Worm (Caenorhabditis elegans): ENCODE data around the gene arf-1.
A peak's percentile ranks its signal among the peaks of the same experiment; 100 is the strongest.

Gene arf-1

ce11 chrIII:5730041-5730440 is 15.4 kb downstream of the arf-1 start:
- TF ChIP-seq sdz-12 (GFP tag; optimal IDR thresholded peaks at IDR 0.05) (no peak), aha-1 (tag) (peak; percentile 28), unc-62 (GFP tag; optimal IDR thresholded peaks at IDR 0.05 in 1 of 2) (peak in 1 of 2 experiments; percentile 28), unc-62 (tag; optimal IDR thresholded peaks at IDR 0.05) (no peak)

ce11 chrIII:5730980-5731636 is 16.4 kb downstream of the arf-1 start, which contains the start of the genes B0244.9 and B0244.7:
Gene B0244.9 (minus strand): TSS chrIII:5731030.
Gene B0244.7 (plus strand): TSS chrIII:5731501.
- TF ChIP-seq nhr-28 (tag; optimal IDR thresholded peaks at IDR 0.05), result peak; percentile 62
- TF ChIP-seq lin-1 (GFP tag; IDR thresholded peaks at IDR 0.05), result no peak
- TF ChIP-seq pqm-1 (tag; optimal IDR thresholded peaks at IDR 0.05), result peak; percentile 56

- peak; percentile 37 for TF ChIP-seq nhr-28 (tag; optimal IDR thresholded peaks at IDR 0.05)
- no peak for TF ChIP-seq lin-29 (GFP tag; IDR thresholded peaks at IDR 0.05)
These were observed 18.2 kb downstream of the arf-1 start, which contains the start of gene B0244.17 for ce11 chrIII:5732925-5733324. Gene B0244.17 (plus strand): TSS chrIII:5733225.

- TF ChIP-seq hlh-11 (tag; optimal IDR thresholded peaks at IDR 0.05), result no peak
- peak; percentile 73 for TF ChIP-seq aha-1 (tag)
These were observed 19.6 kb downstream of the arf-1 start for ce11 chrIII:5734328-5734727.

- TF ChIP-seq hlh-11 (tag; optimal IDR thresholded peaks at IDR 0.05), result peak; percentile 38
- TF ChIP-seq unc-39 (tag; optimal IDR thresholded peaks at IDR 0.05), result no peak
- no peak for TF ChIP-seq unc-62 (GFP tag; optimal IDR thresholded peaks at IDR 0.05 in 1 of 2)
- TF ChIP-seq unc-62 (tag; optimal IDR thresholded peaks at IDR 0.05), result no peak
- TF ChIP-seq daf-16 (GFP tag; optimal IDR thresholded peaks at IDR 0.05), result no peak
- TF ChIP-seq daf-16 (tag; optimal IDR thresholded peaks at IDR 0.05), result peak; percentile 27
- TF ChIP-seq php-3 (GFP tag; IDR thresholded peaks at IDR 0.05), result peak; percentile 49; the same call in 1 of the 2 replicates
- TF ChIP-seq arid-1 (GFP tag; conservative IDR thresholded peaks at IDR 0.05), result no peak
- no peak for TF ChIP-seq fos-1 (tag; optimal IDR thresholded peaks at IDR 0.05)
- TF ChIP-seq zfp-3 (GFP tag; conservative IDR thresholded peaks at IDR 0.05), result no peak
- TF ChIP-seq dve-1 (tag; optimal IDR thresholded peaks at IDR 0.05; ENCODE audit: insufficient read depth), result peak; percentile 63
- no peak for TF ChIP-seq gei-8 (GFP tag; optimal IDR thresholded peaks at IDR 0.05)
- TF ChIP-seq nhr-28 (tag; optimal IDR thresholded peaks at IDR 0.05), result peak; percentile 71
- TF ChIP-seq aly-2 (tag; optimal IDR thresholded peaks at IDR 0.05), result no peak
- no peak for TF ChIP-seq cey-2 (tag; optimal IDR thresholded peaks at IDR 0.05; ENCODE audit: borderline replicate concordance, insufficient read depth)
- no peak for TF ChIP-seq aha-1 (tag)
- TF ChIP-seq dmd-8 (GFP tag; IDR thresholded peaks at IDR 0.05), result no peak
- TF ChIP-seq dmd-6 (GFP tag; IDR thresholded peaks at IDR 0.05), result peak; percentile 84
- TF ChIP-seq snpc-4 (tag; optimal IDR thresholded peaks at IDR 0.05), result no peak
- no peak for TF ChIP-seq daf-12 (tag; optimal IDR thresholded peaks at IDR 0.05)
- no peak for TF ChIP-seq daf-19 (GFP tag; conservative IDR thresholded peaks at IDR 0.05)
- TF ChIP-seq pqm-1 (tag; optimal IDR thresholded peaks at IDR 0.05), result peak; percentile 84
These were observed 20.2 kb downstream of the arf-1 start, which contains the start of gene B0244.10 for ce11 chrIII:5734905-5735304. Gene B0244.10 (plus strand): TSS chrIII:5735158.

ce11 chrIII:5737708-5738107 is 23.0 kb downstream of the arf-1 start, which contains the start of gene B0244.6:
Gene B0244.6 (plus strand): TSS chrIII:5738008.
- TF ChIP-seq ama-1 (optimal IDR thresholded peaks at IDR 0.05) (no peak), nhr-10 (tag; optimal IDR thresholded peaks at IDR 0.05) (no peak), dve-1 (tag; optimal IDR thresholded peaks at IDR 0.05; ENCODE audit: insufficient read depth) (peak; percentile 10), zag-1 (tag; optimal IDR thresholded peaks at IDR 0.05) (no peak), lin-38 (GFP tag; IDR thresholded peaks at IDR 0.05) (no peak), spr-1 (tag; optimal IDR thresholded peaks at IDR 0.05) (no peak)

Data from whole organism, L4 larva.